Worm (Caenorhabditis elegans) whole organism, L3 larva: ENCODE results near the gene air-1.

Experiments
- R02D3.7 ChIP-seq: fragments of 150-350 bp; optimal IDR thresholded peaks from 2 replicates; lab custom pipeline; 2014; ENCODE audit warnings: missing biosample characterization, missing genetic modification characterization
- elt-3 ChIP-seq, 3 experiments: fragments of 150-350 bp in 1 of 3; sonication (generic microtip) in 2 of 3; optimal IDR thresholded peaks; 2 replicates in 2 of 3; 4 replicates in 1 of 3; lab custom pipeline; 2014 to 2017; ENCODE audit warnings: missing biosample characterization in 3 of 3, missing genetic modification characterization in 3 of 3
- mml-1 ChIP-seq: fragments of 150-350 bp; sonication (generic microtip); optimal IDR thresholded peaks from 3 replicates; lab custom pipeline; 2014; ENCODE audit warnings: missing biosample characterization, missing genetic modification characterization
- nfya-1 ChIP-seq: sonication (generic microtip); optimal IDR thresholded peaks from 2 replicates; lab custom pipeline; 2017; ENCODE audit warnings: missing genetic modification characterization, mild to moderate bottlenecking, missing compliant biosample characterization, antibody characterized with exemption, moderate library complexity; ENCODE audit not compliant: insufficient read depth
- nhr-11 ChIP-seq: fragments of 150-350 bp; optimal IDR thresholded peaks from 2 replicates; lab custom pipeline; 2014; ENCODE audit warnings: missing biosample characterization, missing genetic modification characterization
- nhr-12 ChIP-seq: fragments of 150-350 bp; optimal IDR thresholded peaks from 2 replicates; lab custom pipeline; 2014; ENCODE audit warnings: missing biosample characterization, missing genetic modification characterization
- nhr-237 ChIP-seq: fragments of 150-350 bp; optimal IDR thresholded peaks from 2 replicates; lab custom pipeline; 2014; ENCODE audit warnings: missing biosample characterization, missing genetic modification characterization
- nhr-76 ChIP-seq: fragments of 150-350 bp; sonication (generic microtip); optimal IDR thresholded peaks from 5 replicates; lab custom pipeline; 2014; ENCODE audit warnings: missing biosample characterization, missing genetic modification characterization
- nhr-77 ChIP-seq: fragments of 150-350 bp; optimal IDR thresholded peaks from 2 replicates; lab custom pipeline; 2014; ENCODE audit warnings: missing biosample characterization, missing genetic modification characterization
- pha-4 ChIP-seq: fragments of 150-350 bp; optimal IDR thresholded peaks from 2 replicates; lab custom pipeline; 2014; ENCODE audit warnings: missing biosample characterization, missing genetic modification reagents, missing genetic modification characterization
- pqm-1 ChIP-seq: fragments of 150-350 bp; optimal IDR thresholded peaks from 2 replicates; lab custom pipeline; 2017; ENCODE audit warnings: missing biosample characterization, missing genetic modification characterization, inconsistent platforms
- unc-62 ChIP-seq: fragments of 150-350 bp; sonication (generic microtip); optimal IDR thresholded peaks from 4 replicates; lab custom pipeline; 2014; ENCODE audit warnings: missing biosample characterization, missing genetic modification reagents, missing genetic modification characterization
- ztf-11 ChIP-seq: fragments of 150-350 bp; optimal IDR thresholded peaks from 2 replicates; lab custom pipeline; 2014; ENCODE audit warnings: missing biosample characterization, missing genetic modification characterization
- ztf-4 ChIP-seq: fragments of 150-350 bp; optimal IDR thresholded peaks from 2 replicates; lab custom pipeline; 2014; ENCODE audit warnings: missing biosample characterization, missing genetic modification characterization

DNA sequence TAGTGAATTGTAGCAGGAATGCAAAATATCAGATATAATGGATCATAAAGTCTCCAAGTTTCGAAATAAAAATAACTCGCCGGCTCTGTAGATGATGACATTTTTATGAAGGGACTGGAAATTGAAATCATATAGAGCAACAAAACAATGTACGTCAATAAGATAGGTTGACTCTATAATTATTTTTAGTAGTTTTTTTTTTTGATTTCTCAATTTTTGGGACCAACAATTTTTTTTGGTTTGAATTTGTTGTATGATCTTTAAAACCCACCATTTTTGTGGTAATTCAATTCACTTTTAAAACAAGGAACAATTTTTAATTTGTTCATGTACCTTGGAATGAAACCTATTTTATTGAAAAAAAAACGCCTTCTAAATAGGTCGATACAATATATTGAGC is 31.3 kb upstream of the air-1 start, which contains the start of gene F20D6.12:
- TF ChIP-seq nhr-76 (tag; lab: Kevin White, UChicago) (no peak), unc-62 (GFP tag; lab: Kevin White, UChicago) (no peak), nhr-12 (tag; lab: Kevin White, UChicago) (no peak), R02D3.7 (tag; lab: Kevin White, UChicago) (no peak), pha-4 (tag; lab: Kevin White, UChicago) (no peak), elt-3 (tag; optimal IDR thresholded peaks at IDR 0.05; lab: Kevin White, UChicago) (no peak), ztf-4 (tag; lab: Kevin White, UChicago) (no peak), pqm-1 (tag; lab: Kevin White, UChicago) (no peak), ztf-11 (no peak), nhr-77 (tag; lab: Kevin White, UChicago) (no peak), nhr-11 (tag; lab: Kevin White, UChicago) (no peak), nhr-237 (tag; lab: Kevin White, UChicago) (no peak), mml-1 (tag; lab: Kevin White, UChicago) (no peak), nfya-1 (tag; lab: Kevin White, UChicago) (no peak)
